Fruit fly (Drosophila melanogaster): ENCODE results near the gene ssp.

The ssp gene

DNA sequence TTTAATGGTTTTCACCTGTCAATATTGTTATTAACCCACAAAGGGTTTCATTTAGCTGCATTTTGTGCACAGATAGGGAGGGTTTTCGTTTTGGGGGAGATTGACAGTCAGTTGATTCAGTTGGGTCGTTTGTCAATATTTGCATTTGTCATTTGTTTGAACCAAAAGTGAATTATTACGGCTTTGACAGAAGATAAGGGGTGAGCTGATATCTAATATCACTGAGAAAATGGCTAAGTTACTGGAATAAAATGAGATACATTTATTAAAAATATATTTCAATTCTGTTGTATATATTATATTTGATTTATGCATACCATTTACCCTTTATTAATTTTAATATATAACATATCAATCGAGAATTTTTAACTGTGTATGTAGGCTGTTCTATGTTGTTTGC is 34.2 kb upstream of the ssp start:
- TF ChIP-seq svp (GFP tag) (no peak), fd59A (GFP tag; optimal IDR thresholded peaks at IDR 0.05) (no peak), Eip78C (GFP tag) (peak; percentile 1), Hr38 (GFP tag; optimal IDR thresholded peaks at IDR 0.05) (no peak), CG10669 (GFP tag; optimal IDR thresholded peaks at IDR 0.05) (no peak), dsx (GFP tag; optimal IDR thresholded peaks at IDR 0.05; ENCODE audit: poor library complexity, severe bottlenecking) (no peak), CG16779 (tag; optimal IDR thresholded peaks at IDR 0.05) (no peak), CG10631 (GFP tag; optimal IDR thresholded peaks at IDR 0.05) (no peak), fkh (GFP tag; optimal IDR thresholded peaks at IDR 0.05) (peak; percentile 89), acj6 (GFP tag; optimal IDR thresholded peaks at IDR 0.05) (no peak), net (GFP tag; optimal IDR thresholded peaks at IDR 0.05) (no peak), salr (GFP tag; optimal IDR thresholded peaks at IDR 0.05) (no peak), CG15336 (GFP tag; IDR thresholded peaks at IDR 0.05) (no peak), Hr39 (GFP tag; optimal IDR thresholded peaks at IDR 0.05) (no peak), achi (GFP tag; optimal IDR thresholded peaks at IDR 0.05) (no peak), CG11294 (GFP tag; IDR thresholded peaks at IDR 0.05) (no peak), Met (GFP tag; optimal IDR thresholded peaks at IDR 0.05) (no peak), vri (GFP tag; optimal IDR thresholded peaks at IDR 0.05) (peak; percentile 54), CG6792 (GFP tag; optimal IDR thresholded peaks at IDR 0.05) (no peak), eg (GFP tag; IDR thresholded peaks at IDR 0.05) (no peak), Ets96B (tag; optimal IDR thresholded peaks at IDR 0.05) (no peak)

DNA sequence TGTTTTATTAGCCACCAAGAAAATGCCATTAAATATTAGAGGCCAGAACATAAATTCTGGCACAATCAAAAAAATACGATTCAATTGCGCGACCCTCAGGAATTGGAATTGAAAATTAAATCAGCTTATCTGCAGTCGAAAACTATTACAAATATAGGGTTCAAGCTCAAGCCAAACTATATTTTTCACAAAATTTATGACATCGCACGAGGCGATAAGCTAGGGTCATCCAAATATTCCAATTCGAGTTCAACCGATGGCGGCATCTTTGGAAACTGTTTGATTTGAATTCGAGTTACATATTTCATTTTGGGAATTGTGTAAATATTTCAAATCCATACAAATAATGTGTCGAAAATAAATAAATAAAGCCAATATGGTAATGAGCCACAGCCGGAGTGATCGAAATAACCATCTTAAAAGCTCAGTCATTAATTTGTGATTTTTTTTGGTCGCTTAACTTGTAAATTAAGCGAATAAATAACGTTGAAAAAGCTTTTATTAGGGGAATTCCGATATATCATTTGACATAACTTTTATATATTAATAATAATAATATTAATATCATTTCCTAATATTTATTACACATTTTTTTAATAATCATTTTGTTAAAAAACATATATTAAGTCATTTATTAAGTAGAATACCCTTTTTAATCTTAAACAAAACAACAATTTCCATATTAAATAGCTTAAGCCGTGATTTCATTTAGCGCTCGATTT is 32.9 kb upstream of the ssp start:
- TF ChIP-seq Hr4 (GFP tag; optimal IDR thresholded peaks at IDR 0.05) (no peak), Sox15 (GFP tag; optimal IDR thresholded peaks at IDR 0.05) (no peak), net (GFP tag; optimal IDR thresholded peaks at IDR 0.05) (no peak), topi (GFP tag; optimal IDR thresholded peaks at IDR 0.05) (no peak), svp (GFP tag) (peak; percentile 19), Lpt (GFP tag; optimal IDR thresholded peaks at IDR 0.05) (no peak), CG3919 (GFP tag; optimal IDR thresholded peaks at IDR 0.05) (no peak), fkh (GFP tag; optimal IDR thresholded peaks at IDR 0.05) (peak; percentile 2), eg (GFP tag; IDR thresholded peaks at IDR 0.05) (no peak), ss (GFP tag; optimal IDR thresholded peaks at IDR 0.05) (no peak)

DNA sequence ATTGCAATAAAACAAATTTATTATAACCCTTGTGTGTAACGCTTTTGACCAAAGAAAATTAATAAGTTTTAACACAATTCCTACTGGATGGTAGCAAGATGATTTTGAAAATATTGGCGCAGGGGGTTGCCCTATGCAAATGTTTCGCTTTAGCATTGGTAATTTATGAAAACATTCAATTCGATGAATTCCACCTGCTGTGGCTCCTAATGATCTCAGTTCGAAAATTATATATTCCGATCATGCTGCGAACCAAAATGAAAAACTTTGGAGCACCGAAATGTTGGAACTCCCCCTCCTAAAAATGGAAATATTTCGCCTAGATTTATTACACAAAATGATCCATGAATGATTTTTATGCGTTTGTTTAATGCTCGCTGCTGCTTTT is 32.4 kb upstream of the ssp start:
- TF ChIP-seq achi (GFP tag; optimal IDR thresholded peaks at IDR 0.05) (no peak), CG8319 (GFP tag; optimal IDR thresholded peaks at IDR 0.05) (no peak)

dm6 chr3L:12088326-12088725 is 29.7 kb upstream of the ssp start, which contains the start of gene CG17154:
Gene CG17154, plus strand, starts transcription at chr3L:12088626.
- TF ChIP-seq CG32006 (GFP tag; optimal IDR thresholded peaks at IDR 0.05) (no peak), Eip78C (GFP tag) (peak; percentile 14)

dm6 chr3L:12090184-12090897 is 27.7 kb upstream of the ssp start:
- peak; percentile 66 for TF ChIP-seq pdm3 (GFP tag; optimal IDR thresholded peaks at IDR 0.05)
- peak; percentile 29 for TF ChIP-seq vri (GFP tag; optimal IDR thresholded peaks at IDR 0.05)
- TF ChIP-seq CG10631 (GFP tag; optimal IDR thresholded peaks at IDR 0.05): peak; percentile 40
- peak; percentile 28 for TF ChIP-seq net (GFP tag; optimal IDR thresholded peaks at IDR 0.05)
- TF ChIP-seq CG1621 (tag; optimal IDR thresholded peaks at IDR 0.05): no peak
- no peak for TF ChIP-seq fd85E (GFP tag; optimal IDR thresholded peaks at IDR 0.05)
- peak; percentile 75 for TF ChIP-seq Eip78C (GFP tag)
- TF ChIP-seq CG4318 (GFP tag; optimal IDR thresholded peaks at IDR 0.05): no peak
- peak; percentile 79 for TF ChIP-seq Met (GFP tag; optimal IDR thresholded peaks at IDR 0.05)
- peak; percentile 74 for TF ChIP-seq Sox14 (GFP tag; optimal IDR thresholded peaks at IDR 0.05)
- peak; percentile 44 for TF ChIP-seq CG6276 (GFP tag; optimal IDR thresholded peaks at IDR 0.05)
- peak; percentile 14 for TF ChIP-seq CG3032 (tag; optimal IDR thresholded peaks at IDR 0.05)
- peak; percentile 61; the same call in 2 of the 3 replicates for TF ChIP-seq CG6163 (GFP tag; IDR thresholded peaks at IDR 0.05)
- peak; percentile 18 for TF ChIP-seq CG6792 (GFP tag; optimal IDR thresholded peaks at IDR 0.05)
- TF ChIP-seq ss (GFP tag; optimal IDR thresholded peaks at IDR 0.05): no peak
- TF ChIP-seq Sox15 (GFP tag; optimal IDR thresholded peaks at IDR 0.05): peak; percentile 15
- TF ChIP-seq CG31627 (GFP tag; optimal IDR thresholded peaks at IDR 0.05): peak; percentile 53
- peak; percentile 18 for TF ChIP-seq Eip75B (GFP tag; optimal IDR thresholded peaks at IDR 0.05)
- TF ChIP-seq CG11294 (GFP tag; IDR thresholded peaks at IDR 0.05): no peak
- peak; percentile 45 for TF ChIP-seq topi (GFP tag; optimal IDR thresholded peaks at IDR 0.05)
- TF ChIP-seq Ets96B (tag; optimal IDR thresholded peaks at IDR 0.05): peak; percentile 5
- TF ChIP-seq dac (GFP tag; optimal IDR thresholded peaks at IDR 0.05): no peak
- no peak for TF ChIP-seq CG10669 (GFP tag; optimal IDR thresholded peaks at IDR 0.05)
- TF ChIP-seq lz (GFP tag; optimal IDR thresholded peaks at IDR 0.05): peak; percentile 39
